Fruit fly (Drosophila melanogaster) whole organism, embryonic: ENCODE results near the gene Ctu2.

Experiments
- CG10209 ChIP-seq: fragments of 200-800 bp; sonication (Bioruptor generic); optimal IDR thresholded peaks from 3 replicates; lab custom pipeline; 2017; ENCODE audit warnings: missing biosample characterization, mild to moderate bottlenecking, missing genetic modification characterization, missing genetic modification reagents
- CG10654 ChIP-seq: fragments of 200-800 bp; sonication (Bioruptor generic); optimal IDR thresholded peaks from 2 replicates; lab custom pipeline; 2016; ENCODE audit warnings: missing biosample characterization, missing genetic modification characterization
- CG13287 ChIP-seq: fragments of 200-800 bp; sonication (Bioruptor generic); IDR thresholded peaks from 2 replicates; pipeline ENCODE4 v1.3.6; 2022; ENCODE audit warnings: missing biosample characterization, missing genetic modification characterization; ENCODE audit not compliant: partially characterized antibody
- CG2202 ChIP-seq: fragments of 200-800 bp; sonication (Bioruptor generic); optimal IDR thresholded peaks from 2 replicates; lab custom pipeline; 2018; ENCODE audit warnings: missing biosample characterization, mild to moderate bottlenecking, missing genetic modification characterization
- CG34224 ChIP-seq: fragments of 200-800 bp; sonication (Bioruptor generic); IDR thresholded peaks from 3 replicates; pipeline ENCODE4 v1.3.6; 2022; ENCODE audit warnings: missing biosample characterization, missing genetic modification characterization; ENCODE audit not compliant: partially characterized antibody
- CG34422 ChIP-seq: fragments of 200-800 bp; sonication (Bioruptor generic); IDR thresholded peaks from 3 replicates; pipeline ENCODE4 v1.3.6; 2022; ENCODE audit warnings: missing biosample characterization, missing genetic modification characterization
- D ChIP-seq, 2 experiments: fragments of 200-800 bp in 1 of 2; fragments of >200 bp in 1 of 2; sonication (Bioruptor generic) in 1 of 2; optimal IDR thresholded peaks; 2 replicates in 1 of 2; 3 replicates in 1 of 2; lab custom pipeline; 2017; ENCODE audit warnings: mild to moderate bottlenecking in 1 of 2, missing biosample characterization in 1 of 2, missing genetic modification characterization in 1 of 2, missing genetic modification reagents in 1 of 2
- NfI ChIP-seq: fragments of 200-800 bp; sonication (Bioruptor generic); optimal IDR thresholded peaks from 3 replicates; lab custom pipeline; 2018; ENCODE audit warnings: missing biosample characterization, mild to moderate bottlenecking, missing genetic modification characterization, moderate library complexity
- Spps ChIP-seq: fragments of 200-800 bp; sonication (Bioruptor generic); optimal IDR thresholded peaks from 2 replicates; lab custom pipeline; 2018; ENCODE audit warnings: missing biosample characterization, mild to moderate bottlenecking, missing genetic modification characterization
- az2 ChIP-seq: fragments of 200-800 bp; sonication (Bioruptor generic); optimal IDR thresholded peaks from 3 replicates; lab custom pipeline; 2016; ENCODE audit warnings: missing biosample characterization, missing genetic modification characterization
- gsb-n ChIP-seq: fragments of 200-800 bp; sonication (Bioruptor generic); optimal IDR thresholded peaks from 3 replicates; lab custom pipeline; 2018; ENCODE audit warnings: missing biosample characterization, mild to moderate bottlenecking, missing genetic modification characterization
- lilli ChIP-seq: fragments of 200-800 bp; sonication (Bioruptor generic); optimal IDR thresholded peaks from 3 replicates; lab custom pipeline; 2016; ENCODE audit warnings: missing biosample characterization, missing genetic modification characterization
- phol ChIP-seq: fragments of 200-800 bp; sonication (Bioruptor generic); optimal IDR thresholded peaks from 3 replicates; lab custom pipeline; 2018; ENCODE audit warnings: missing biosample characterization, mild to moderate bottlenecking, missing genetic modification characterization, moderate library complexity

DNA sequence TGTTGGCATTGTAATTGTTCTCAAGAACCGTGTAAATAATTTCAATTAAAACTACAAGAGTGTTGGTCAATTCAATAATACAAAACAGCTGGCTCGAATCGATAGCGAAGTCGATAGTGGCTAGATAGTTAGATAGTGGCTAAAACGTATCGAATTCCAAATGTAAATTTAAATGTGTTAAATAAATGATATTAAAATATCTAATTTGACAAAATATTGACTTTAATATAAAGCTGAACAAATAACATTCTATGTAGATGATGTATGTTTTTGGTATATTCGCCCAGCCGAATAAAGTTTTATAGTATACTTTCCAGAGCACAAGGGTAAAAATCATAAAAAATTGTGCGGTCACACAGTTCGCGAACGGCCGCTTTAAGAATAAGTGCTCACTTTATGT is 33.3 kb upstream of the Ctu2 start, which contains the start of the genes Dpm1 and CG10137:
- TF ChIP-seq CG10654 (GFP tag; lab: Kevin White, UChicago) (no peak), CG2202 (tag; lab: Kevin White, UChicago) (no peak), gsb-n (peak; percentile 67), phol (tag; lab: Kevin White, UChicago) (peak; percentile 36), CG13287 (GFP tag; lab: Robert Waterston, UW) (peak; percentile 82), D (optimal IDR thresholded peaks at IDR 0.05; lab: Kevin White, UChicago) (no peak), D (GFP tag; optimal IDR thresholded peaks at IDR 0.05; lab: Kevin White, UChicago) (no peak), NfI (no peak), Spps (no peak), CG34224 (peak; percentile 75), az2 (no peak), CG34422 (GFP tag; lab: Robert Waterston, UW) (no peak), lilli (GFP tag; lab: Kevin White, UChicago) (no peak), CG10209 (GFP tag; lab: Kevin White, UChicago) (no peak)
